Fruit fly (Drosophila melanogaster) whole organism, embryonic: Measurements from ENCODE around the gene slp1.

Experiments used
- Bdp1 ChIP-seq: fragments of 200-800 bp; sonication (Bioruptor generic); optimal IDR thresholded peaks from 3 replicates; lab custom pipeline; 2016; ENCODE audit warnings: missing biosample characterization, missing genetic modification characterization
- CG11456 ChIP-seq: fragments of 200-800 bp; sonication (Bioruptor generic); IDR thresholded peaks from 3 replicates; pipeline ENCODE4 v1.3.6; 2022; ENCODE audit warnings: missing biosample characterization, missing genetic modification characterization
- CG12236 ChIP-seq: fragments of 200-800 bp; sonication (Bioruptor generic); optimal IDR thresholded peaks from 2 replicates; lab custom pipeline; 2016; ENCODE audit warnings: missing biosample characterization, missing genetic modification characterization
- CG12769 ChIP-seq: fragments of 200-800 bp; sonication (Bioruptor generic); optimal IDR thresholded peaks from 2 replicates; lab custom pipeline; 2019; ENCODE audit warnings: missing biosample characterization, mild to moderate bottlenecking, missing genetic modification characterization, moderate library complexity
- CG13424 ChIP-seq: fragments of 200-800 bp; sonication (Bioruptor generic); optimal IDR thresholded peaks from 2 replicates; lab custom pipeline; 2019; ENCODE audit warnings: missing biosample characterization, mild to moderate bottlenecking, missing genetic modification characterization, moderate library complexity
- CG17328 ChIP-seq: fragments of 200-800 bp; sonication (Bioruptor generic); IDR thresholded peaks from 2 replicates; pipeline ENCODE4 v1.3.6; 2022; ENCODE audit warnings: missing biosample characterization, missing genetic modification characterization
- CG17385 ChIP-seq: fragments of 200-800 bp; sonication (Bioruptor generic); optimal IDR thresholded peaks from 3 replicates; lab custom pipeline; 2018; ENCODE audit warnings: missing biosample characterization, mild to moderate bottlenecking, missing genetic modification characterization
- CG17568 ChIP-seq: fragments of 200-800 bp; sonication (Bioruptor generic); optimal IDR thresholded peaks from 2 replicates; lab custom pipeline; 2018; ENCODE audit warnings: missing biosample characterization, mild to moderate bottlenecking, missing genetic modification characterization, moderate library complexity
- CG17829 ChIP-seq: fragments of 200-800 bp; optimal IDR thresholded peaks from 2 replicates; lab custom pipeline; 2019; ENCODE audit warnings: missing biosample characterization, mild to moderate bottlenecking, missing genetic modification characterization, moderate library complexity
- CG1792 ChIP-seq: fragments of 200-800 bp; sonication (Bioruptor generic); optimal IDR thresholded peaks from 2 replicates; lab custom pipeline; 2016; ENCODE audit warnings: missing biosample characterization, missing genetic modification characterization
- CG2889 ChIP-seq: fragments of 200-800 bp; sonication (Bioruptor generic); IDR thresholded peaks from 3 replicates; pipeline ENCODE4 v1.3.6; 2022; ENCODE audit warnings: missing biosample characterization, missing genetic modification characterization
- CG30020 ChIP-seq: fragments of 200-800 bp; optimal IDR thresholded peaks from 2 replicates; lab custom pipeline; 2019; ENCODE audit warnings: missing biosample characterization, mild to moderate bottlenecking, missing genetic modification characterization, moderate library complexity
- CG4820 ChIP-seq: fragments of 200-800 bp; sonication (Bioruptor generic); optimal IDR thresholded peaks from 3 replicates; lab custom pipeline; 2016; ENCODE audit warnings: missing biosample characterization, missing genetic modification characterization
- CG6689 ChIP-seq: fragments of 200-800 bp; sonication (Bioruptor generic); IDR thresholded peaks from 2 replicates; pipeline ENCODE4 v1.3.6; 2022; ENCODE audit warnings: missing biosample characterization, missing genetic modification characterization
- CG7963 ChIP-seq: fragments of 200-800 bp; sonication (Bioruptor generic); IDR thresholded peaks from 3 replicates; pipeline ENCODE4 v1.3.6; 2022; ENCODE audit warnings: missing biosample characterization, missing genetic modification characterization; ENCODE audit not compliant: partially characterized antibody
- CG8089 ChIP-seq: fragments of 200-800 bp; sonication (Bioruptor generic); optimal IDR thresholded peaks from 3 replicates; lab custom pipeline; 2016; ENCODE audit warnings: missing biosample characterization, missing genetic modification characterization
- CG8765 ChIP-seq: fragments of 200-800 bp; sonication (Bioruptor generic); IDR thresholded peaks from 2 replicates; pipeline ENCODE4 v1.3.6; 2022; ENCODE audit warnings: missing biosample characterization, missing genetic modification characterization
- CrebB ChIP-seq: fragments of 200-800 bp; sonication (Bioruptor generic); optimal IDR thresholded peaks from 3 replicates; lab custom pipeline; 2018; ENCODE audit warnings: missing biosample characterization, mild to moderate bottlenecking, missing genetic modification characterization
- Dbx ChIP-seq: fragments of 200-800 bp; sonication (Bioruptor generic); IDR thresholded peaks from 3 replicates; pipeline ENCODE4 v1.3.6; 2022; ENCODE audit warnings: missing biosample characterization, missing genetic modification characterization
- Dll ChIP-seq: fragments of 200-800 bp; sonication (Bioruptor generic); IDR thresholded peaks from 4 replicates; pipeline ENCODE4 v1.3.6; 2022; ENCODE audit warnings: missing biosample characterization, missing genetic modification characterization; ENCODE audit not compliant: partially characterized antibody
- Gug ChIP-seq: fragments of 200-800 bp; sonication (Bioruptor generic); IDR thresholded peaks from 4 replicates; pipeline ENCODE4 v1.3.6; 2022; ENCODE audit warnings: missing biosample characterization, missing genetic modification characterization
- HLH54F ChIP-seq: fragments of 200-800 bp; sonication (Bioruptor generic); optimal IDR thresholded peaks from 3 replicates; lab custom pipeline; 2016; ENCODE audit warnings: missing biosample characterization, missing genetic modification characterization
- Lhr ChIP-seq: fragments of 200-800 bp; sonication (Bioruptor generic); optimal IDR thresholded peaks from 3 replicates; lab custom pipeline; 2017; ENCODE audit warnings: mild to moderate bottlenecking, missing biosample characterization, missing genetic modification reagents, missing genetic modification characterization
- Med ChIP-seq: fragments of 200-800 bp; sonication (Bioruptor generic); peaks from one replicate; lab custom pipeline; 2016; ENCODE audit warnings: missing biosample characterization, missing genetic modification characterization, mild to moderate bottlenecking, inconsistent platforms, moderate library complexity
- Mrtf ChIP-seq: fragments of 200-800 bp; sonication (Bioruptor generic); IDR thresholded peaks from 3 replicates; pipeline ENCODE4 v1.3.6; 2022; ENCODE audit warnings: missing biosample characterization, missing genetic modification characterization
- NFAT ChIP-seq: fragments of 200-800 bp; sonication (Bioruptor generic); IDR thresholded peaks from 2 replicates; pipeline ENCODE4 v1.3.6; 2022; ENCODE audit warnings: missing biosample characterization, missing genetic modification characterization
- Vsx1 ChIP-seq: fragments of 200-800 bp; sonication (Bioruptor generic); optimal IDR thresholded peaks from 2 replicates; lab custom pipeline; 2017; ENCODE audit warnings: missing biosample characterization, mild to moderate bottlenecking, missing genetic modification characterization, missing genetic modification reagents
- Xrp1 ChIP-seq: fragments of 200-800 bp; sonication (Bioruptor generic); IDR thresholded peaks from 2 replicates; pipeline ENCODE4 v1.3.6; 2022; ENCODE audit warnings: missing biosample characterization, missing genetic modification characterization
- ap ChIP-seq: fragments of 200-800 bp; sonication (Bioruptor generic); IDR thresholded peaks from 2 replicates; pipeline ENCODE4 v1.3.6; 2022; ENCODE audit warnings: missing biosample characterization, missing genetic modification characterization
- bab2 ChIP-seq: fragments of 200-800 bp; sonication (Bioruptor generic); optimal IDR thresholded peaks from 2 replicates; lab custom pipeline; 2016; ENCODE audit warnings: missing biosample characterization, missing genetic modification characterization
- caup ChIP-seq: fragments of 200-800 bp; sonication (Bioruptor generic); optimal IDR thresholded peaks from 3 replicates; lab custom pipeline; 2017; ENCODE audit warnings: missing biosample characterization, mild to moderate bottlenecking, missing genetic modification characterization, moderate library complexity; ENCODE audit not compliant: severe bottlenecking
- crol ChIP-seq: fragments of 200-800 bp; sonication (Bioruptor generic); IDR thresholded peaks from 2 replicates; pipeline ENCODE4 v1.3.6; 2022; ENCODE audit warnings: missing biosample characterization, missing genetic modification characterization
- dmrt11E ChIP-seq: fragments of 200-800 bp; sonication (Bioruptor generic); optimal IDR thresholded peaks from 3 replicates; lab custom pipeline; 2018; ENCODE audit warnings: missing biosample characterization, mild to moderate bottlenecking, missing genetic modification characterization, moderate library complexity
- gcm2 ChIP-seq: fragments of 200-800 bp; sonication (Bioruptor generic); optimal IDR thresholded peaks from 2 replicates; lab custom pipeline; 2016; ENCODE audit warnings: missing biosample characterization, missing genetic modification characterization
- grau ChIP-seq: fragments of 200-800 bp; optimal IDR thresholded peaks from 3 replicates; lab custom pipeline; 2019; ENCODE audit warnings: missing biosample characterization, mild to moderate bottlenecking, missing genetic modification characterization, moderate library complexity
- grn ChIP-seq: fragments of 200-800 bp; sonication (Bioruptor generic); optimal IDR thresholded peaks from 3 replicates; lab custom pipeline; 2017; ENCODE audit warnings: missing biosample characterization, missing genetic modification characterization
- h ChIP-seq: fragments of >200 bp; optimal IDR thresholded peaks from 2 replicates; lab custom pipeline; 2017
- hkb ChIP-seq, 2 experiments: fragments of 200-800 bp in 1 of 2; fragments of >200 bp in 1 of 2; sonication (Bioruptor generic) in 1 of 2; IDR thresholded peaks in 1 of 2; optimal IDR thresholded peaks in 1 of 2; 2 replicates each; pipeline versions ENCODE4 v1.3.6 to Lab custom; 2017 to 2022; ENCODE audit warnings: missing biosample characterization in 1 of 2, missing genetic modification characterization in 1 of 2
- kah ChIP-seq: fragments of 200-800 bp; sonication (Bioruptor generic); optimal IDR thresholded peaks from 2 replicates; lab custom pipeline; 2018; ENCODE audit warnings: missing biosample characterization, mild to moderate bottlenecking, missing genetic modification characterization
- lbe ChIP-seq: fragments of 200-800 bp; sonication (Bioruptor generic); optimal IDR thresholded peaks from 2 replicates; lab custom pipeline; 2016; ENCODE audit warnings: missing biosample characterization, mild to moderate bottlenecking, missing genetic modification characterization
- mirr ChIP-seq: fragments of 200-800 bp; sonication (Bioruptor generic); optimal IDR thresholded peaks from 3 replicates; lab custom pipeline; 2018; ENCODE audit warnings: missing biosample characterization, mild to moderate bottlenecking, missing genetic modification characterization
- nmo ChIP-seq: fragments of 200-800 bp; sonication (Bioruptor generic); optimal IDR thresholded peaks from 2 replicates; lab custom pipeline; 2018; ENCODE audit warnings: missing biosample characterization, mild to moderate bottlenecking, missing genetic modification characterization, moderate library complexity
- pb ChIP-seq: fragments of 200-800 bp; sonication (Bioruptor generic); optimal IDR thresholded peaks from 3 replicates; lab custom pipeline; 2016; ENCODE audit warnings: missing biosample characterization, missing genetic modification characterization
- pnt ChIP-seq: fragments of 200-800 bp; sonication (Bioruptor generic); optimal IDR thresholded peaks from 3 replicates; lab custom pipeline; 2016; ENCODE audit warnings: missing biosample characterization, missing genetic modification characterization
- pum ChIP-seq: fragments of 200-800 bp; sonication (Bioruptor generic); optimal IDR thresholded peaks from 2 replicates; lab custom pipeline; 2016; ENCODE audit warnings: missing biosample characterization, missing genetic modification characterization
- ranshi ChIP-seq: fragments of 200-800 bp; sonication (Bioruptor generic); IDR thresholded peaks from 2 replicates; pipeline ENCODE4 v1.3.6; 2022; ENCODE audit warnings: missing biosample characterization, missing genetic modification characterization
- schlank ChIP-seq: fragments of 200-800 bp; sonication (Bioruptor generic); optimal IDR thresholded peaks from 2 replicates; lab custom pipeline; 2018; ENCODE audit warnings: missing biosample characterization, mild to moderate bottlenecking, missing genetic modification characterization
- sna ChIP-seq: fragments of 200-800 bp; sonication (Bioruptor generic); IDR thresholded peaks from 2 replicates; pipeline ENCODE4 v1.3.6; 2022; ENCODE audit warnings: missing biosample characterization, missing genetic modification characterization; ENCODE audit not compliant: partially characterized antibody
- sob ChIP-seq: fragments of 200-800 bp; sonication (Bioruptor generic); IDR thresholded peaks from 2 replicates; pipeline ENCODE4 v1.3.6; 2022; ENCODE audit warnings: missing biosample characterization, missing genetic modification characterization
- zf30C ChIP-seq: fragments of 200-800 bp; sonication (Bioruptor generic); optimal IDR thresholded peaks from 3 replicates; lab custom pipeline; 2018; ENCODE audit warnings: missing biosample characterization, mild to moderate bottlenecking, missing genetic modification characterization

The slp1 gene

dm6 chr2L:3775767-3776351 lies 49.6 kb upstream of the slp1 start (continued):
- TF ChIP-seq CG7963 (GFP tag; lab: Robert Waterston, UW) (no peak), CG4820 (GFP tag; lab: Kevin White, UChicago) (peak; percentile 40), sob (GFP tag; lab: Robert Waterston, UW) (no peak), CG17568 (GFP tag; lab: Kevin White, UChicago) (no peak), Bdp1 (GFP tag; lab: Kevin White, UChicago) (no peak), CG17385 (GFP tag; lab: Kevin White, UChicago) (no peak), CrebB (tag; lab: Kevin White, UChicago) (no peak), h (lab: Kevin White, UChicago) (no peak), caup (no peak), Mrtf (GFP tag; lab: Robert Waterston, UW) (no peak), grau (tag; lab: Kevin White, UChicago) (peak; percentile 29), pum (GFP tag; lab: Kevin White, UChicago) (peak; percentile 39), crol (GFP tag; lab: Robert Waterston, UW) (no peak), lbe (GFP tag; lab: Kevin White, UChicago) (no peak), NFAT (GFP tag; lab: Robert Waterston, UW) (no peak), CG12769 (tag; lab: Kevin White, UChicago) (no peak), bab2 (GFP tag; lab: Kevin White, UChicago) (no peak), sna (GFP tag; lab: Robert Waterston, UW) (no peak), CG13424 (tag; lab: Kevin White, UChicago) (peak; percentile 34), CG6689 (GFP tag; lab: Robert Waterston, UW) (peak; percentile 77), gcm2 (GFP tag; lab: Kevin White, UChicago) (no peak), grn (peak; percentile 4), Dll (GFP tag; lab: Robert Waterston, UW) (no peak), CG30020 (tag; lab: Kevin White, UChicago) (no peak), CG8765 (GFP tag; lab: Robert Waterston, UW) (0 out of 2 replicates have a peak, but pooled peaks have one; percentile 6), CG8089 (GFP tag; lab: Kevin White, UChicago) (no peak), nmo (GFP tag; lab: Kevin White, UChicago) (peak; percentile 72), hkb (optimal IDR thresholded peaks at IDR 0.05; lab: Kevin White, UChicago) (no peak), hkb (GFP tag; IDR thresholded peaks at IDR 0.05; lab: Robert Waterston, UW) (0 out of 2 replicates have a peak, but pooled peaks have one; percentile 29), HLH54F (peak; percentile 7), Gug (0 out of 4 replicates have a peak, but pooled peaks have one; percentile 24), CG17829 (tag; lab: Kevin White, UChicago) (peak; percentile 60), Med (GFP tag; lab: Kevin White, UChicago) (peak; percentile 46), CG2889 (GFP tag; lab: Robert Waterston, UW) (no peak), Lhr (no peak), dmrt11E (peak; percentile 78), CG11456 (GFP tag; lab: Robert Waterston, UW) (peak; percentile 53; the same call in 1 of the 3 replicates), pnt (peak; percentile 35), CG17328 (GFP tag; lab: Robert Waterston, UW) (peak; percentile 30; the same call in 1 of the 2 replicates), ap (peak; percentile 37; the same call in 1 of the 2 replicates), CG1792 (no peak), kah (GFP tag; lab: Kevin White, UChicago) (no peak), schlank (no peak), Xrp1 (peak; percentile 71), zf30C (no peak), CG12236 (GFP tag; lab: Kevin White, UChicago) (no peak), pb (no peak), ranshi (GFP tag; lab: Robert Waterston, UW) (no peak), Vsx1 (GFP tag; lab: Kevin White, UChicago) (no peak), Dbx (GFP tag; lab: Robert Waterston, UW) (no peak), mirr (GFP tag; lab: Kevin White, UChicago) (no peak)
